Worm (Caenorhabditis elegans) whole organism, L3 larva: Measurements from ENCODE around the gene irld-52.

Experiments
- aly-2 ChIP-seq: fragments of 150-350 bp; optimal IDR thresholded peaks from 2 replicates; lab custom pipeline; 2014; ENCODE audit warnings: missing biosample characterization, missing genetic modification characterization
- ceh-82 ChIP-seq: fragments of 150-350 bp; optimal IDR thresholded peaks from 2 replicates; lab custom pipeline; 2014; ENCODE audit warnings: missing biosample characterization, missing genetic modification characterization
- egl-5 ChIP-seq: fragments of 150-350 bp; optimal IDR thresholded peaks from 2 replicates; lab custom pipeline; 2017; ENCODE audit warnings: missing biosample characterization, missing genetic modification reagents, missing genetic modification characterization, inconsistent platforms
- elt-3 ChIP-seq, 3 experiments: fragments of 150-350 bp in 1 of 3; sonication (generic microtip) in 2 of 3; optimal IDR thresholded peaks; 2 replicates in 2 of 3; 4 replicates in 1 of 3; lab custom pipeline; 2014 to 2017; ENCODE audit warnings: missing biosample characterization in 3 of 3, missing genetic modification characterization in 3 of 3
- hmg-11 ChIP-seq: sonication (generic microtip); optimal IDR thresholded peaks from 2 replicates; lab custom pipeline; 2016; ENCODE audit warnings: missing genetic modification characterization, missing compliant biosample characterization
- nhr-11 ChIP-seq: fragments of 150-350 bp; optimal IDR thresholded peaks from 2 replicates; lab custom pipeline; 2014; ENCODE audit warnings: missing biosample characterization, missing genetic modification characterization
- nhr-77 ChIP-seq: fragments of 150-350 bp; optimal IDR thresholded peaks from 2 replicates; lab custom pipeline; 2014; ENCODE audit warnings: missing biosample characterization, missing genetic modification characterization
- pqm-1 ChIP-seq: fragments of 150-350 bp; optimal IDR thresholded peaks from 2 replicates; lab custom pipeline; 2017; ENCODE audit warnings: missing biosample characterization, missing genetic modification characterization, inconsistent platforms
- skn-1 ChIP-seq: fragments of 150-350 bp; optimal IDR thresholded peaks from 2 replicates; lab custom pipeline; 2014; ENCODE audit warnings: missing biosample characterization, missing genetic modification characterization
- snpc-4 ChIP-seq: fragments of 150-350 bp; optimal IDR thresholded peaks from 2 replicates; lab custom pipeline; 2014; ENCODE audit warnings: missing biosample characterization, missing genetic modification characterization
- unc-39 ChIP-seq: sonication (generic microtip); optimal IDR thresholded peaks from 4 replicates; lab custom pipeline; 2017; ENCODE audit warnings: missing biosample characterization, missing genetic modification characterization
- ztf-11 ChIP-seq: fragments of 150-350 bp; optimal IDR thresholded peaks from 2 replicates; lab custom pipeline; 2014; ENCODE audit warnings: missing biosample characterization, missing genetic modification characterization

DNA sequence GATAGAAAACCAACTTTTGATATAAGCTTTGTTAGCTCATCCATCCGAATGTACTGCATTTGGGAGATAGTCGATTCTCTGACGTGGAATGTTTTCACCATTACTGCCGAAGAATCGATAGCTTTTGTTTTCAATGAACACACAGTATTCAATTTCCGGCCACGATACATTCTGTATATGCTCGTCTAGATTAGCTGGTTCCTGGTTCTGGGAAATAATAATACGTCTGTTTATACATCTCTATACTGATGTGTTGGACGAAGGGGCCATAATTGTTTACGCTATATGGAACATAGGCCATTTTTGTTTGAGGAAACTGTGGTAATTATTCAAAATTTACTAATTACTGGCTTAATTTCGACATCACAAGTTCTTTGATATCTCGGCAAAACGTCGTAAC lies 29.3 kb upstream of the irld-52 start, which contains the start of gene str-6:
- no peak for TF ChIP-seq nhr-11 (tag; lab: Kevin White, UChicago)
- TF ChIP-seq unc-39 (tag; lab: Kevin White, UChicago), result no peak
- TF ChIP-seq ztf-11 (tag; lab: Kevin White, UChicago), result no peak
- no peak for TF ChIP-seq skn-1
- no peak for TF ChIP-seq snpc-4 (tag; lab: Kevin White, UChicago)
- TF ChIP-seq ceh-82 (tag; lab: Kevin White, UChicago), result no peak
- TF ChIP-seq egl-5, result no peak
- TF ChIP-seq elt-3 (tag; optimal IDR thresholded peaks at IDR 0.05; lab: Kevin White, UChicago), result no peak
- TF ChIP-seq aly-2, result no peak
- no peak for TF ChIP-seq hmg-11 (tag; lab: Kevin White, UChicago)
- TF ChIP-seq nhr-77, result no peak
- no peak for TF ChIP-seq pqm-1
